Worm (Caenorhabditis elegans) whole organism, young adult: Measurements from ENCODE around the gene F02H6.3.

Experiments used
- C06A6.2 ChIP-seq: fragments of 200-800 bp; sonication (Bioruptor generic); conservative IDR thresholded peaks from 2 replicates; pipeline ENCODE4 v1.3.6; 2022; ENCODE audit warnings: missing genetic modification characterization, missing compliant biosample characterization
- F22D6.2 ChIP-seq: sonication (generic microtip); optimal IDR thresholded peaks from 2 replicates; lab custom pipeline; 2016; ENCODE audit warnings: mild to moderate bottlenecking, missing genetic modification characterization, missing compliant biosample characterization
- F23B12.7 ChIP-seq: sonication (generic microtip); optimal IDR thresholded peaks from 2 replicates; lab custom pipeline; 2017; ENCODE audit warnings: missing genetic modification characterization, mild to moderate bottlenecking, missing compliant biosample characterization, antibody characterized with exemption, moderate library complexity; ENCODE audit not compliant: insufficient read depth
- F39B2.1 ChIP-seq: fragments of 200-800 bp; sonication (Bioruptor generic); IDR thresholded peaks from 2 replicates; pipeline ENCODE4 v1.3.6; 2022; ENCODE audit warnings: missing genetic modification reagents, missing genetic modification characterization, missing compliant biosample characterization
- F55B11.4 ChIP-seq: sonication (generic microtip); optimal IDR thresholded peaks from 2 replicates; lab custom pipeline; 2016; ENCODE audit warnings: missing compliant biosample characterization, missing genetic modification characterization, borderline replicate concordance; ENCODE audit not compliant: insufficient read depth
- Y95B8A.8 ChIP-seq: fragments of 200-800 bp; sonication (Bioruptor generic); IDR thresholded peaks from 2 replicates; pipeline ENCODE4 v1.3.6; 2022; ENCODE audit warnings: missing genetic modification reagents, missing genetic modification characterization, missing compliant biosample characterization
- bed-1 ChIP-seq: fragments of 200-800 bp; sonication (Bioruptor generic); IDR thresholded peaks from 2 replicates; pipeline ENCODE4 v1.3.6; 2022; ENCODE audit warnings: missing genetic modification reagents, missing genetic modification characterization, missing compliant biosample characterization
- ceh-79 ChIP-seq: sonication (generic microtip); optimal IDR thresholded peaks from 2 replicates; lab custom pipeline; 2017; ENCODE audit warnings: mild to moderate bottlenecking, missing genetic modification characterization, missing compliant biosample characterization
- egl-18 ChIP-seq: fragments of 200-800 bp; sonication (Bioruptor generic); IDR thresholded peaks from 2 replicates; pipeline ENCODE4 v1.3.6; 2022; ENCODE audit warnings: missing genetic modification reagents, missing genetic modification characterization, missing compliant biosample characterization
- egl-44 ChIP-seq: fragments of 200-800 bp; sonication (Bioruptor generic); IDR thresholded peaks from 2 replicates; pipeline ENCODE4 v1.3.6; 2022; ENCODE audit warnings: missing genetic modification reagents, missing genetic modification characterization, missing compliant biosample characterization
- hmg-1.2 ChIP-seq: fragments of 200-800 bp; sonication (Bioruptor generic); IDR thresholded peaks from 2 replicates; pipeline ENCODE4 v1.3.6; 2022; ENCODE audit warnings: missing genetic modification reagents, missing genetic modification characterization, missing compliant biosample characterization
- hrde-1 ChIP-seq: sonication (generic microtip); optimal IDR thresholded peaks from 2 replicates; lab custom pipeline; 2016; ENCODE audit warnings: missing genetic modification characterization, mild to moderate bottlenecking, missing compliant biosample characterization, moderate library complexity, missing genotype, missing genetic modification reagents, borderline replicate concordance
- let-526 ChIP-seq: fragments of 200-800 bp; sonication (Bioruptor generic); IDR thresholded peaks from 2 replicates; pipeline ENCODE4 v1.3.6; 2022; ENCODE audit warnings: missing genetic modification reagents, missing genetic modification characterization, missing compliant biosample characterization
- lin-35 ChIP-seq, 3 experiments: fragments of 150-350 bp in 2 of 3; sonication (generic microtip) in 1 of 3; optimal IDR thresholded peaks; 2 replicates each; lab custom pipeline; 2014 to 2018; ENCODE audit warnings: missing biosample characterization in 3 of 3, missing genetic modification characterization in 3 of 3, missing genetic modification reagents in 3 of 3
- lsl-1 ChIP-seq: fragments of 200-800 bp; sonication (Bioruptor generic); optimal IDR thresholded peaks from 2 replicates; lab custom pipeline; 2018; ENCODE audit warnings: mild to moderate bottlenecking, missing genetic modification characterization, moderate library complexity, missing compliant biosample characterization
- madf-6 ChIP-seq: fragments of 200-800 bp; sonication (Bioruptor generic); IDR thresholded peaks from 2 replicates; pipeline ENCODE4 v1.3.6; 2022; ENCODE audit warnings: missing genetic modification reagents, missing genetic modification characterization, missing compliant biosample characterization
- mcd-1 ChIP-seq: fragments of 200-800 bp; sonication (Bioruptor generic); IDR thresholded peaks from 2 replicates; pipeline ENCODE4 v1.3.6; 2022; ENCODE audit warnings: missing genetic modification reagents, missing genetic modification characterization, missing compliant biosample characterization
- repo-1 ChIP-seq: sonication (generic microtip); optimal IDR thresholded peaks from 2 replicates; lab custom pipeline; 2017; ENCODE audit warnings: mild to moderate bottlenecking, missing genetic modification characterization, missing compliant biosample characterization
- rpc-1 ChIP-seq, 2 experiments: fragments of 150-350 bp in 1 of 2; sonication (generic microtip) in 1 of 2; optimal IDR thresholded peaks; 2 replicates each; lab custom pipeline; 2014 to 2018; ENCODE audit warnings: missing biosample characterization in 1 of 2, missing genetic modification characterization in 1 of 2, missing genetic modification reagents in 1 of 2, missing genotype in 1 of 2
- zfh-2 ChIP-seq: fragments of 200-800 bp; sonication (Bioruptor generic); conservative IDR thresholded peaks from 2 replicates; pipeline ENCODE4 v1.3.6; 2022; ENCODE audit warnings: missing genetic modification reagents, missing genetic modification characterization, missing compliant biosample characterization
- ztf-18 ChIP-seq: sonication (generic microtip); optimal IDR thresholded peaks from 2 replicates; lab custom pipeline; 2016; ENCODE audit warnings: missing genotype, mild to moderate bottlenecking, missing genetic modification characterization, missing compliant biosample characterization
- ztf-6 ChIP-seq: fragments of 200-800 bp; sonication (Bioruptor generic); IDR thresholded peaks from 2 replicates; pipeline ENCODE4 v1.3.6; 2022; ENCODE audit warnings: missing genetic modification reagents, missing genetic modification characterization, missing compliant biosample characterization

Gene F02H6.3

ce11 chrIV:14249447-14249846 lies 46.2 kb downstream of the F02H6.3 start:
- TF ChIP-seq zfh-2 (GFP tag; lab: Robert Waterston, UW) (no peak), F39B2.1 (GFP tag; lab: Robert Waterston, UW) (no peak), hrde-1 (tag; lab: Kevin White, UChicago) (no peak), F22D6.2 (tag; lab: Kevin White, UChicago) (no peak), Y95B8A.8 (no peak), egl-44 (no peak), egl-18 (GFP tag; lab: Robert Waterston, UW) (no peak), ztf-18 (tag; lab: Kevin White, UChicago) (no peak), repo-1 (no peak), mcd-1 (GFP tag; lab: Robert Waterston, UW) (no peak), lin-35 (GFP tag; optimal IDR thresholded peaks at IDR 0.05; lab: Kevin White, UChicago) (no peak), F23B12.7 (tag; lab: Kevin White, UChicago) (no peak), let-526 (GFP tag; lab: Robert Waterston, UW) (no peak), lsl-1 (GFP tag; lab: Kevin White, UChicago) (no peak), C06A6.2 (GFP tag; lab: Robert Waterston, UW) (no peak), F55B11.4 (tag; lab: Kevin White, UChicago) (no peak), bed-1 (GFP tag; lab: Robert Waterston, UW) (no peak), ztf-6 (GFP tag; lab: Robert Waterston, UW) (no peak), rpc-1 (optimal IDR thresholded peaks at IDR 0.05; lab: Kevin White, UChicago) (no peak), rpc-1 (tag; optimal IDR thresholded peaks at IDR 0.05; lab: Kevin White, UChicago) (no peak)

ce11 chrIV:14250113-14250512 lies 46.9 kb downstream of the F02H6.3 start, which contains the start of gene srab-24:
Gene srab-24, minus strand, starts transcription at chrIV:14250213.
- TF ChIP-seq ceh-79 (tag; lab: Kevin White, UChicago) (no peak), hmg-1.2 (GFP tag; lab: Robert Waterston, UW) (no peak), C06A6.2 (GFP tag; lab: Robert Waterston, UW) (no peak), madf-6 (no peak)
